Worm (Caenorhabditis elegans) whole organism, dauer: ENCODE measurements around the gene tbx-9.

Experiments
- unc-62 ChIP-seq: sonication (generic microtip); optimal IDR thresholded peaks from 2 replicates; lab custom pipeline; 2017; ENCODE audit warnings: missing biosample characterization, missing genetic modification reagents, missing genetic modification characterization

The tbx-9 gene

DNA sequence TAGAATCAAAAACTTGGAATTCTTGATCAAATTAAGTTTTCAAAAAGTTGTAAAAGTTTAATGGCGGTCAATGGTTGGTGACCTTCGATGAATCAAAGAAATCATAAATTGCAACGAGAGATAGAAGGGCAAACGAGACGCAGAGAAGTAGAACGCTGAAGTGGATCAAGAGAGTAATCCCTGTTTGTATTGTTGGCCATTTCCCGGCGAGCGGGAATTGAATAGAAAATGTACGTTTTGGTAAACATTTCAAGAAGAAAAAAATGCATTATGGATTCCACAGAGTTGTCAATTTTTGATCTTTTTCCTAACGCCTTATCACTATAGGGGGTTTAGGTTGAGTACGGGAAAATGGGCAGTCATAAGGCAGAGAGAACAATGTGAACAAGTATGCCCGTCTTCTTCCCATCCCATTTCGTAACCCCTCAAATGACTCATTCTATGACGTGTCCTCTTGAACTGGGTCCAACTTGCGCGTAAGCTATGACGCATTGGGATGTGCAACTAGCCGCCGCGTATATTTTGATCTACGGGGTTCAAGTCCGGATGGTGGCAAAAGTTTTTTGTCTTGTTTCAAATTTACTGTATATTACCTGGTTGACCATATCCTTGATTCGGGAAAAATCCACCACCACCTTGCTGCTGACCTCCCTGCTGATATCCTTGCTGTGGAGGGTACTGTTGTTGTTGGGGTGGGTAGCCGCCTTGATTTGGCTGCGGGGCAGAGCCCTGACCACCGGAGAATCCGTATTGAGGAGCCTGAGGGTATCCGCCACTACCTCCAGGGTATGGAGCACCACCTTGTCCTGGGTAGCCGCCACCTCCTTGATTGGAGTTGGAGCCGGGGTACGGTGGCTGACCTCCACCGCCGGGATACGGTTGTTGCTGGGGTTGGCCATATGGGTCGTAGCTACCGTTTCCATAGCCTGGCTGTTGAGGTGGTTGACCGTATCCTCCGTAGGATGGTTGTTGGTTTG is 12.8 kb downstream of the tbx-9 start:
- no peak for TF ChIP-seq unc-62 (GFP tag; lab: Kevin White, UChicago)

ce11 chrIII:10326327-10326726 is 15.3 kb downstream of the tbx-9 start:
- no peak for TF ChIP-seq unc-62 (GFP tag; lab: Kevin White, UChicago)

DNA sequence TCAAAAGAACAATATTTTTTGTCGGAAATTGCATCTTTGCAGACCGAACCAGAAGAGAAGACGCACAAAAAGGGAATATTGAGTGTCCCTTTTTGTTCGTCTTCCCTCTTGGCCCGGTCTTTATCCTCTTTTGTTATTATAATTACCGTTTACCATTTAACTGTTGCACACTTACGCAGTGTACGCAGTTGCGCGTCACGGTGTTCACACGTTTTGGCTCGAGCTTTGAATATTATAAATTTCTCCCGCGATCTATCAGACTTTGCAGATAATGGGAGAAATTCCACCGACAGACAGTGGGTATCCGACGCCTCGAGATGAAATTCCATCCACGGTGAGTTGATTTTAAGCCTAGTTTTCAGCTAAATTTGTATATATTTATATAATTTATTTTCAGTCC is 20.9 kb downstream of the tbx-9 start, which contains the start of gene sas-7:
Gene sas-7, plus strand, starts transcription at position 232 of the 400 bp plus-strand sequence.
- no peak for TF ChIP-seq unc-62 (GFP tag; lab: Kevin White, UChicago)

- no peak for TF ChIP-seq unc-62 (GFP tag; lab: Kevin White, UChicago)
Measured at ce11 chrIII:10318755-10319154, 22.9 kb downstream of the tbx-9 start, which contains the start of gene unc-69. Gene unc-69, plus strand, starts transcription at chrIII:10318939.

DNA sequence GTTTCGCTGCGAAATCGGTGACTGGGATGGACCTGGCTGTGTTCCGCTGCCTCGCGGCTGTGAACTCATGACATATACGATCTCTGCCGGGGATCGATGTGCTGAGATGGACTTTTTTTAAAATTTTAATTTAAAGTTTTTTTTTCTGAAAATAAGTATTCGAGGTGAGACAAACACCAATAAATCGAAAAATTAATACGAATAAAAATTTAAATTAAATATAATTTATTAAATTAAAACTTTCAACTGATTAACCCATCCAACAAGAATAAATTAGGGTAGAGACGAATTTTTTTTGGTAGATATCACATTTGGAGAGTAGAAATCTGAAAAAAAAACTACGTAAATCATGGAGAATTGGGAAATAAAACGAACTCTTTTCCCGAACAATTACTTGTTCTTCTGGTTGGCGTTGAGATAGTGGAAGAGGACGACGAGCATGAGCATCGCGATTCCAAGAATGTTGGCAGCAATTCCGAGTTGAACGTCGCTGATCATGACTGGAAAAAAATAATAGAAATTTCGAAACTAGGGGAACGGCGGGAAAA is 23.5 kb downstream of the tbx-9 start, which contains the start of the genes unc-50 and ostf-4:
Gene unc-50, minus strand, starts transcription at position 101 of the 548 bp plus-strand sequence.
Gene ostf-4, minus strand, starts transcription at position 498 of the 548 bp plus-strand sequence.
- no peak for TF ChIP-seq unc-62 (GFP tag; lab: Kevin White, UChicago)

ce11 chrIII:10314234-10314633 is 27.4 kb downstream of the tbx-9 start:
- no peak for TF ChIP-seq unc-62 (GFP tag; lab: Kevin White, UChicago)

DNA sequence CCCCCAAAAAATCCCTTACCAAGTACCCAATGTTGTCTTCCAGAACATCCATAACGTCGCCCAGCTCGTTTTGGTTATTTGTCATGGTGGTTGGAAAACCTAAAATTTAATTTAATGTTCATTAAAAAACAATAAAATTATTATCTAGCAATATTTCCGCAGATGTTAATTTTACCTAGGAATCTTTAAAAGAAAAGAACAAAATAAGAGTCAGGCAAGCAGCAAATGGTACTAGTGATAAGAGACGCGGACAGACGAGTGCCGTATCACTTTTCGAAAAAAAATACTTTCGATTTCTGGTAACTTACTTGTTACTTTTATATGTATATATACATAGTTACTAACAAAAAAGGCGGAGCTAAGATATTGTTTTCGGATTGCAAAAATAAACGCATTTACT is 30.6 kb downstream of the tbx-9 start, which contains the start of gene T07A5.7:
Gene T07A5.7, minus strand, starts transcription at position 101 of the 400 bp plus-strand sequence.
- no peak for TF ChIP-seq unc-62 (GFP tag; lab: Kevin White, UChicago)

DNA sequence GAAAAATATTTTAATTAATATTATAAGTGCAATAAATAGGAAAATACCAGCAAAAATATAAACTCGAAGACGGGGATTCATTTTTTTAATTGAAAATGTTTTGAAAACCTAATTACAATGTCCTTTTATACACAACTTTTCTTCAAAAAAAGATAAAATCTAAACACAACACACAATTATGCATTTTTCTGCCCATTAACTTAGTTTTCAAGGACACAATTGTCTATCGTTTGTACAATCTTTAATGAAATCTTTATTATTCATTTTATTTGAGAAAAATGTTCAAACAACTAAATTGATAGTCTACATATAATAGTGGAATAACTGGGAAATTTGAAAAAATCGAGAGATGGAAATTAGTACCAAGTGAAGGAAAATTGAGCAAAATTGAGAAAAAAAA is 35.6 kb downstream of the tbx-9 start, which contains the start of gene T07A5.1:
Gene T07A5.1, minus strand, starts transcription at position 149 of the 400 bp plus-strand sequence.
- no peak for TF ChIP-seq unc-62 (GFP tag; lab: Kevin White, UChicago)

DNA sequence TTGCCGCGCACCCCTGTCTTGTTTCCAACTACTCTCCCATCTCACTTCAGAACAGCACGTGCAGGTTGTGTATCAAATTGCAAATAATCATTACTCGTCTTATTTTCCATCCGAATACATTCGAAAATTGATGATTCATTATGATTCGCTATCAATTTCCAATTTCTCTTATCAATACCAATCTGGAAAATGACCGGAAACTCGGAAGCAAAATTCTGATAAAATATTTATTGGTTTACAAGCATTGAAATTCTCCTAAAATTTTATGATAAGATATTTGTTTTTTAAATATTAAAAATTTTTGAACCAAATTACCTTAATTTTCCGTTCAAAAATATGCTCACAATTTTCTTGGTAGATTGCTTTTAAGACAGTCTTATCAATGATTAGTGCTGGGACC is 36.4 kb downstream of the tbx-9 start:
- no peak for TF ChIP-seq unc-62 (GFP tag; lab: Kevin White, UChicago)

DNA sequence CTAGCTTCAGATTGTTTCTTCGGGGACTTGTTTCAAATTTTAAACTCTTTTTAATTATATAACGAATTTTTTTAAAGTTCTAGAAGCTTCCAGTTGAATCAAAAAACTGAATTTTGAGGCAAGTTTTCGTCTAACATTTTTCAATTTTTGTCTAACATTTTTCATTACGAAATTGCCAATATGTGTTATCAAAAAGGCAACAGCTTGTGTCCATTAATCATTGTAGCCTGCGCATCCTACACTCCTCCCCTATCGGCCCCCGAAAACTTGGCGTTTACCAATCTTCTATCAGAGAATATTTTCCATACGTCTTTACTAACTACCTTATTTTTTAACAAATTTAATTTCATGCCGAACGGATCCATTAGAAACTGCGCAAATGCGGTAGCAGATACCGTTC is 41.6 kb downstream of the tbx-9 start, which contains the start of gene vglu-3:
Gene vglu-3, plus strand, starts transcription at position 301 of the 400 bp plus-strand sequence.
- TF ChIP-seq unc-62 (GFP tag; lab: Kevin White, UChicago): no peak

DNA sequence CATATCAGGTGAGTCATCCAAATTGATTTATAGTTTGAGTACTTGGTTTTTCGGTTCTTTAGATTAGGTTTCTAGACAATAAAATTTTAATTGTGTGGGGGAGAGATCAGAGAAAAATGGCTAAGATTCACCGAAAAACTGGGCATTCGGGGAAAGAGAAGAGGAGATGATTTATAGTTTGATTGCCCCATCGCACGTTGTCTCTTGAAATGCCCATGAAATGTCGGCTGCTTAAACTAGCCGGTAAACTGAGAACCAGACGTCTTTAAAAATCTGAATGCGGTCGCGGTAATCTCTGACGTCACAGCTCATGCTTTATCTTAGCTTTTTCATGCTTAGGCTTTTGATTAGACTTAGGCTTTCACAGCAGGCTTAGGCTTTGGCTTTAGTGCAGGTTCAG is 44.8 kb downstream of the tbx-9 start:
- TF ChIP-seq unc-62 (GFP tag; lab: Kevin White, UChicago): no peak

ce11 chrIII:10294837-10295236 is 46.8 kb downstream of the tbx-9 start, which contains the start of gene vglu-2:
Gene vglu-2, plus strand, starts transcription at chrIII:10295137.
- TF ChIP-seq unc-62 (GFP tag; lab: Kevin White, UChicago): no peak

ce11 chrIII:10293946-10294345 is 47.7 kb downstream of the tbx-9 start:
- no peak for TF ChIP-seq unc-62 (GFP tag; lab: Kevin White, UChicago)

DNA sequence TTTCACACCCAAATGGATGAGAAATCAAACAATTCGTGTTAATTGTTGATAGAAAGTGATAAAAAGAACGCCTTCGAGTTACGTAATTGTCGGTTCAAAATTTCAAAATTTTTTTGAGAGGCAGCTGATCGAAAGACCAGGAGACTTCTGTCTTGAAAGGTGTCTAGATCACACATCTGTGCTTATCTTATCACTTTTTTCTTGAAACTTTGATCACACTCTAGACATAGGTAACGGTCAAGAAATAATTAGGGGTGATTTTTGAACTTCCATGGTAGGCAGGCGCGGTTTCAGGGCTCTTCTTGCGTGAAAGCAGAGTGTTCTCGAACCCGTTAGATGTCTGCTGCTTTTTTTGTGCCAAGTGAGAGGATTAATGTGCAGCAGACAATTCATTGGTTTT is 48.3 kb downstream of the tbx-9 start:
- no peak for TF ChIP-seq unc-62 (GFP tag; lab: Kevin White, UChicago)

ce11 chrIII:10290541-10290940 is 51.1 kb downstream of the tbx-9 start:
- TF ChIP-seq unc-62 (GFP tag; lab: Kevin White, UChicago): no peak
